Worm (Caenorhabditis elegans) whole organism, L3 larva: ENCODE data around the gene srx-135.
A peak's percentile ranks its signal among the peaks of the same experiment; 100 is the strongest.

Experiments used
- R02D3.7 ChIP-seq: fragments of 150-350 bp; optimal IDR thresholded peaks from 2 replicates; lab custom pipeline; 2014; ENCODE audit warnings: missing biosample characterization, missing genetic modification characterization
- ZK546.5 ChIP-seq: sonication (generic microtip); optimal IDR thresholded peaks from 2 replicates; lab custom pipeline; 2017; ENCODE audit warnings: missing biosample characterization, missing genetic modification characterization
- aly-2 ChIP-seq: fragments of 150-350 bp; optimal IDR thresholded peaks from 2 replicates; lab custom pipeline; 2014; ENCODE audit warnings: missing biosample characterization, missing genetic modification characterization
- ama-1 ChIP-seq: fragments of 150-350 bp; optimal IDR thresholded peaks from 2 replicates; lab custom pipeline; 2018
- ceh-16 ChIP-seq: sonication (generic microtip); optimal IDR thresholded peaks from 2 replicates; lab custom pipeline; 2017; ENCODE audit warnings: missing biosample characterization, missing genetic modification characterization
- ceh-28 ChIP-seq: fragments of 150-350 bp; optimal IDR thresholded peaks from 2 replicates; lab custom pipeline; 2014; ENCODE audit warnings: missing biosample characterization, missing genetic modification reagents, missing genetic modification characterization
- ceh-82 ChIP-seq: fragments of 150-350 bp; optimal IDR thresholded peaks from 2 replicates; lab custom pipeline; 2014; ENCODE audit warnings: missing biosample characterization, missing genetic modification characterization
- egl-27 ChIP-seq: sonication (generic microtip); optimal IDR thresholded peaks from 4 replicates; lab custom pipeline; 2017; ENCODE audit warnings: missing biosample characterization, missing genetic modification reagents, missing genetic modification characterization
- egl-5 ChIP-seq: fragments of 150-350 bp; optimal IDR thresholded peaks from 2 replicates; lab custom pipeline; 2017; ENCODE audit warnings: missing biosample characterization, missing genetic modification reagents, missing genetic modification characterization, inconsistent platforms
- elt-1 ChIP-seq: fragments of 150-350 bp; optimal IDR thresholded peaks from 2 replicates; lab custom pipeline; 2014; ENCODE audit warnings: missing biosample characterization, missing genetic modification characterization
- elt-2 ChIP-seq: sonication (generic microtip); optimal IDR thresholded peaks from 2 replicates; lab custom pipeline; 2016; ENCODE audit warnings: missing genetic modification reagents, mild to moderate bottlenecking, missing genetic modification characterization, missing compliant biosample characterization
- elt-3 ChIP-seq, 3 experiments: fragments of 150-350 bp in 1 of 3; sonication (generic microtip) in 2 of 3; optimal IDR thresholded peaks; 2 replicates in 2 of 3; 4 replicates in 1 of 3; lab custom pipeline; 2014 to 2017; ENCODE audit warnings: missing biosample characterization in 3 of 3, missing genetic modification characterization in 3 of 3
- eor-1 ChIP-seq, 2 experiments: fragments of 150-350 bp; optimal IDR thresholded peaks; 2 replicates each; lab custom pipeline; 2014 to 2018; ENCODE audit warnings: missing biosample characterization in 2 of 2, missing genetic modification characterization in 2 of 2
- fkh-10 ChIP-seq: sonication (generic microtip); optimal IDR thresholded peaks from 2 replicates; lab custom pipeline; 2017; ENCODE audit warnings: missing biosample characterization, missing genetic modification reagents, missing genetic modification characterization
- fkh-2 ChIP-seq: fragments of 150-350 bp; optimal IDR thresholded peaks from 2 replicates; lab custom pipeline; 2014; ENCODE audit warnings: missing biosample characterization, missing genetic modification reagents, missing genetic modification characterization
- fos-1 ChIP-seq: fragments of 150-350 bp; optimal IDR thresholded peaks from 2 replicates; lab custom pipeline; 2014; ENCODE audit warnings: missing biosample characterization, missing genetic modification characterization
- hmg-11 ChIP-seq: sonication (generic microtip); optimal IDR thresholded peaks from 2 replicates; lab custom pipeline; 2016; ENCODE audit warnings: missing genetic modification characterization, missing compliant biosample characterization
- jun-1 ChIP-seq: fragments of 150-350 bp; optimal IDR thresholded peaks from 2 replicates; lab custom pipeline; 2014; ENCODE audit warnings: missing biosample characterization, missing genetic modification reagents, missing genetic modification characterization
- lin-15B ChIP-seq: fragments of 150-350 bp; optimal IDR thresholded peaks from 2 replicates; lab custom pipeline; 2014; ENCODE audit warnings: missing biosample characterization, missing genetic modification characterization
- lin-39 ChIP-seq: fragments of 150-350 bp; optimal IDR thresholded peaks from 2 replicates; lab custom pipeline; 2018; ENCODE audit warnings: missing biosample characterization, missing genetic modification reagents, missing genetic modification characterization
- lsy-12 ChIP-seq: sonication (generic microtip); optimal IDR thresholded peaks from 2 replicates; lab custom pipeline; 2016; ENCODE audit warnings: mild to moderate bottlenecking, missing genetic modification characterization, missing compliant biosample characterization
- mdl-1 ChIP-seq: fragments of 150-350 bp; optimal IDR thresholded peaks from 2 replicates; lab custom pipeline; 2014; ENCODE audit warnings: missing biosample characterization, missing genetic modification characterization
- nfya-1 ChIP-seq: sonication (generic microtip); optimal IDR thresholded peaks from 2 replicates; lab custom pipeline; 2017; ENCODE audit warnings: missing genetic modification characterization, mild to moderate bottlenecking, missing compliant biosample characterization, antibody characterized with exemption, moderate library complexity; ENCODE audit not compliant: insufficient read depth
- nhr-12 ChIP-seq: fragments of 150-350 bp; optimal IDR thresholded peaks from 2 replicates; lab custom pipeline; 2014; ENCODE audit warnings: missing biosample characterization, missing genetic modification characterization
- nhr-23 ChIP-seq: fragments of 150-350 bp; optimal IDR thresholded peaks from 2 replicates; lab custom pipeline; 2014; ENCODE audit warnings: missing biosample characterization, missing genetic modification reagents, missing genetic modification characterization
- nhr-237 ChIP-seq: fragments of 150-350 bp; optimal IDR thresholded peaks from 2 replicates; lab custom pipeline; 2014; ENCODE audit warnings: missing biosample characterization, missing genetic modification characterization
- nhr-25 ChIP-seq: sonication (generic microtip); optimal IDR thresholded peaks from 2 replicates; lab custom pipeline; 2017; ENCODE audit warnings: missing biosample characterization, missing genetic modification characterization
- nhr-28 ChIP-seq: fragments of 150-350 bp; optimal IDR thresholded peaks from 2 replicates; lab custom pipeline; 2014; ENCODE audit warnings: missing biosample characterization, missing genetic modification characterization
- nhr-43 ChIP-seq: sonication (generic microtip); optimal IDR thresholded peaks from 2 replicates; lab custom pipeline; 2016; ENCODE audit warnings: mild to moderate bottlenecking, missing genetic modification characterization, missing compliant biosample characterization; ENCODE audit not compliant: poor library complexity, severe bottlenecking
- nhr-76 ChIP-seq: fragments of 150-350 bp; sonication (generic microtip); optimal IDR thresholded peaks from 5 replicates; lab custom pipeline; 2014; ENCODE audit warnings: missing biosample characterization, missing genetic modification characterization
- pha-4 ChIP-seq: fragments of 150-350 bp; optimal IDR thresholded peaks from 2 replicates; lab custom pipeline; 2014; ENCODE audit warnings: missing biosample characterization, missing genetic modification reagents, missing genetic modification characterization
- pqm-1 ChIP-seq: fragments of 150-350 bp; optimal IDR thresholded peaks from 2 replicates; lab custom pipeline; 2017; ENCODE audit warnings: missing biosample characterization, missing genetic modification characterization, inconsistent platforms
- sea-2 ChIP-seq: fragments of 150-350 bp; sonication (generic microtip); optimal IDR thresholded peaks from 4 replicates; lab custom pipeline; 2014; ENCODE audit warnings: missing biosample characterization, missing genetic modification reagents, missing genetic modification characterization
- skn-1 ChIP-seq: fragments of 150-350 bp; optimal IDR thresholded peaks from 2 replicates; lab custom pipeline; 2014; ENCODE audit warnings: missing biosample characterization, missing genetic modification characterization
- snpc-4 ChIP-seq: fragments of 150-350 bp; optimal IDR thresholded peaks from 2 replicates; lab custom pipeline; 2014; ENCODE audit warnings: missing biosample characterization, missing genetic modification characterization
- tbx-2 ChIP-seq: sonication (generic microtip); optimal IDR thresholded peaks from 2 replicates; lab custom pipeline; 2016; ENCODE audit warnings: mild to moderate bottlenecking, missing genetic modification characterization, missing compliant biosample characterization
- unc-39 ChIP-seq: sonication (generic microtip); optimal IDR thresholded peaks from 4 replicates; lab custom pipeline; 2017; ENCODE audit warnings: missing biosample characterization, missing genetic modification characterization
- unc-62 ChIP-seq: fragments of 150-350 bp; sonication (generic microtip); optimal IDR thresholded peaks from 4 replicates; lab custom pipeline; 2014; ENCODE audit warnings: missing biosample characterization, missing genetic modification reagents, missing genetic modification characterization
- zag-1 ChIP-seq: fragments of 150-350 bp; optimal IDR thresholded peaks from 2 replicates; lab custom pipeline; 2014; ENCODE audit warnings: missing biosample characterization, missing genetic modification characterization
- ztf-11 ChIP-seq: fragments of 150-350 bp; optimal IDR thresholded peaks from 2 replicates; lab custom pipeline; 2014; ENCODE audit warnings: missing biosample characterization, missing genetic modification characterization
- ztf-4 ChIP-seq: fragments of 150-350 bp; optimal IDR thresholded peaks from 2 replicates; lab custom pipeline; 2014; ENCODE audit warnings: missing biosample characterization, missing genetic modification characterization

Gene srx-135

ce11 chrV:13858906-13859305, at the start of gene srx-135:
TSS of gene srx-135 (plus strand) at chrV:13859206.
- TF ChIP-seq tbx-2 (tag; lab: Kevin White, UChicago) (no peak), fkh-10 (GFP tag; lab: Kevin White, UChicago) (no peak), elt-1 (tag; lab: Kevin White, UChicago) (no peak), mdl-1 (tag; lab: Kevin White, UChicago) (no peak)

ce11 chrV:13812330-13812729, 46.7 kb upstream of the srx-135 start:
- TF ChIP-seq nhr-43 (tag; lab: Kevin White, UChicago), result no peak
- TF ChIP-seq R02D3.7, result no peak
- no peak for TF ChIP-seq ama-1 (lab: Kevin White, UChicago)
- TF ChIP-seq pha-4 (tag; lab: Kevin White, UChicago), result no peak
- TF ChIP-seq jun-1 (tag; lab: Kevin White, UChicago), result no peak
- no peak for TF ChIP-seq unc-39
- no peak for TF ChIP-seq elt-2 (tag; lab: Kevin White, UChicago)
- no peak for TF ChIP-seq lin-39 (tag; lab: Kevin White, UChicago)

- TF ChIP-seq nhr-12 (tag; lab: Kevin White, UChicago), result no peak
- TF ChIP-seq unc-62 (GFP tag; lab: Kevin White, UChicago), result no peak
- no peak for TF ChIP-seq nhr-23 (tag; lab: Kevin White, UChicago)
- TF ChIP-seq R02D3.7, result no peak
- TF ChIP-seq, all 47 proteins: peak for 0
These were observed 46.1 kb upstream of the srx-135 start, which contains the start of gene ceh-24 for ce11 chrV:13812931-13813330. TSS of gene ceh-24 (plus strand) at chrV:13813231.

- TF ChIP-seq fkh-2 (tag; lab: Kevin White, UChicago) (no peak), mdl-1 (tag; lab: Kevin White, UChicago) (no peak), jun-1 (tag; lab: Kevin White, UChicago) (no peak), pha-4 (tag; lab: Kevin White, UChicago) (no peak), skn-1 (tag; lab: Kevin White, UChicago) (no peak), lsy-12 (tag; lab: Kevin White, UChicago) (no peak)
- TF ChIP-seq, all 47 proteins: peak for 0
These were observed 42.1 kb upstream of the srx-135 start, which contains the start of gene F55B12.2 for ce11 chrV:13816877-13817276. TSS of gene F55B12.2 (minus strand) at chrV:13816977.

ce11 chrV:13818824-13819408, 40.1 kb upstream of the srx-135 start, which contains the start of gene sel-10:
TSS of gene sel-10 (plus strand) at chrV:13819361.
- TF ChIP-seq fos-1 (tag; lab: Kevin White, UChicago) (no peak), ztf-4 (no peak), ceh-16 (tag; lab: Kevin White, UChicago) (no peak), aly-2 (tag; lab: Kevin White, UChicago) (no peak), egl-5 (tag; lab: Kevin White, UChicago) (no peak), lin-15B (tag; lab: Kevin White, UChicago) (peak; percentile 75), elt-3 (tag; optimal IDR thresholded peaks at IDR 0.05; lab: Kevin White, UChicago) (no peak), ztf-11 (no peak), unc-39 (no peak), nhr-23 (tag; lab: Kevin White, UChicago) (peak; percentile 84), ama-1 (lab: Kevin White, UChicago) (no peak), eor-1 (tag; optimal IDR thresholded peaks at IDR 0.05; lab: Kevin White, UChicago) (no peak), pha-4 (tag; lab: Kevin White, UChicago) (peak; percentile 62), jun-1 (tag; lab: Kevin White, UChicago) (peak; percentile 51), nhr-12 (tag; lab: Kevin White, UChicago) (no peak), snpc-4 (tag; lab: Kevin White, UChicago) (peak; percentile 83), ceh-82 (tag; lab: Kevin White, UChicago) (no peak), lin-39 (tag; lab: Kevin White, UChicago) (peak; percentile 36), tbx-2 (tag; lab: Kevin White, UChicago) (no peak), nhr-28 (tag; lab: Kevin White, UChicago) (no peak), mdl-1 (tag; lab: Kevin White, UChicago) (no peak), zag-1 (no peak), R02D3.7 (peak; percentile 47), hmg-11 (peak; percentile 66), nhr-43 (tag; lab: Kevin White, UChicago) (peak; percentile 82), egl-27 (tag; lab: Kevin White, UChicago) (no peak), nhr-25 (tag; lab: Kevin White, UChicago) (peak; percentile 74), nhr-76 (no peak), nfya-1 (peak; percentile 76), pqm-1 (tag; lab: Kevin White, UChicago) (no peak), elt-1 (tag; lab: Kevin White, UChicago) (no peak), nhr-237 (tag; lab: Kevin White, UChicago) (no peak), skn-1 (tag; lab: Kevin White, UChicago) (no peak), lsy-12 (tag; lab: Kevin White, UChicago) (no peak), ZK546.5 (tag; lab: Kevin White, UChicago) (no peak), fkh-2 (tag; lab: Kevin White, UChicago) (no peak), ceh-28 (tag; lab: Kevin White, UChicago) (no peak), sea-2 (GFP tag; lab: Kevin White, UChicago) (no peak), unc-62 (GFP tag; lab: Kevin White, UChicago) (no peak)
